Worm (Caenorhabditis elegans): ENCODE data around the gene C46H3.1.

Gene C46H3.1

ce11 chrX:1249738-1250137 is 40.5 kb downstream of the C46H3.1 start, which contains the start of gene C25G6.4:
Gene C25G6.4 (minus strand): TSS chrX:1249838.
- TF ChIP-seq sox-4 (tag; optimal IDR thresholded peaks at IDR 0.05) (no peak), efl-1 (optimal IDR thresholded peaks at IDR 0.05) (no peak), efl-1 (GFP tag; optimal IDR thresholded peaks at IDR 0.05 in 1 of 2) (peak in 1 of 2 experiments; percentile 24)

DNA sequence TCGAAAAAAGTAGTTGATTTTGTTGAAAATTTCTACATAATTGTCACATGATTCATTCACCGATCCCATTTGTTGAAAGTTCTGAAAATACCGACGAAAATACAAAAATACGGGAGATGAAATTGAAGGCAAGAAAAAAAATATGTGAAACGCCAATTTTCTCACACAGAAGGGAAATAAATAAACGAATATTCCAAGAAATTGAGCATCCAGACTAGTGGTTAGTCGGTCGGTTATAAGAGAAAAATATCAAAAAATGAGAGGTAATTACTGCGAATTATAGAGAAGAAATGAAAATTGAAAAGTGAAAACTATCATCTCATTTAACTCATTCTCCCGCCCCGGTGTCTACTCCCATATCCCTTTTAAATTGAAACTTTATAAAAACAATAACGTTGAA is 46.4 kb downstream of the C46H3.1 start, which contains the start of gene npr-11:
Gene npr-11 (minus strand): TSS at position 101 of the 400 bp plus-strand sequence.
- no peak for TF ChIP-seq elt-2 (tag; optimal IDR thresholded peaks at IDR 0.05)
- TF ChIP-seq pax-3 (tag; optimal IDR thresholded peaks at IDR 0.05) = no peak
- no peak for TF ChIP-seq hpl-2 (GFP tag; optimal IDR thresholded peaks at IDR 0.05)
- TF ChIP-seq efl-1 (optimal IDR thresholded peaks at IDR 0.05) = no peak
- TF ChIP-seq efl-1 (GFP tag; optimal IDR thresholded peaks at IDR 0.05 in 1 of 2) = peak in 1 of 2 experiments; percentile 64
- no peak for TF ChIP-seq nhr-237 (tag; optimal IDR thresholded peaks at IDR 0.05)

ce11 chrX:1257668-1258067 is 48.5 kb downstream of the C46H3.1 start:
- TF ChIP-seq efl-3 (GFP tag; optimal IDR thresholded peaks at IDR 0.05) (no peak), ama-1 (optimal IDR thresholded peaks at IDR 0.05) (no peak), hlh-17 (GFP tag; optimal IDR thresholded peaks at IDR 0.05; ENCODE audit: borderline replicate concordance) (no peak)

Data from whole organism, L1 larva.